Comparison of ENCODE assay signal across 2 worm cellular contexts in genomic region chrIV:3874417-3874816, ce11.
TF ChIP-seq lines count a peak whose summit lies in the region.

No protein-coding gene starts in this region.

TF ChIP-seq in whole organism, L1 larva, 84 proteins besides CTCF, POLR2A, EP300 and RAD21 (continued from another document):
- peak; percentile 38 for TF ChIP-seq mep-1 (tag; optimal IDR thresholded peaks at IDR 0.05; lab: Kevin White, UChicago)
- TF ChIP-seq lsy-2 (tag; optimal IDR thresholded peaks at IDR 0.05; lab: Kevin White, UChicago), result peak in 1 of 2 experiments; percentile 39
- no peak for TF ChIP-seq ceh-88 (GFP tag; IDR thresholded peaks at IDR 0.05; lab: Robert Waterston, UW)
- TF ChIP-seq nhr-85 (tag; lab: Kevin White, UChicago), result peak; percentile 56
- no peak for TF ChIP-seq unc-30 (tag; optimal IDR thresholded peaks at IDR 0.05; lab: Kevin White, UChicago)
- peak; percentile 41 for TF ChIP-seq nhr-20 (tag; optimal IDR thresholded peaks at IDR 0.05; lab: Kevin White, UChicago)
- TF ChIP-seq efl-1 (optimal IDR thresholded peaks at IDR 0.05; lab: Kevin White, UChicago), result peak; percentile 34 to 46
- peak in 1 of 2 experiments; percentile 17 for TF ChIP-seq efl-1 (GFP tag; optimal IDR thresholded peaks at IDR 0.05 in 1 of 2; lab: Kevin White, UChicago)
- TF ChIP-seq fkh-10 (GFP tag; optimal IDR thresholded peaks at IDR 0.05; lab: Kevin White, UChicago), result no peak
- TF ChIP-seq ets-5 (GFP tag; IDR thresholded peaks at IDR 0.05; lab: Robert Waterston, UW), result no peak
- TF ChIP-seq pax-3 (tag; optimal IDR thresholded peaks at IDR 0.05; lab: Kevin White, UChicago), result no peak
- TF ChIP-seq F16B12.6 (tag; optimal IDR thresholded peaks at IDR 0.05; lab: Kevin White, UChicago), result no peak
- TF ChIP-seq sup-37 (GFP tag; optimal IDR thresholded peaks at IDR 0.05; lab: Kevin White, UChicago), result no peak
- no peak for TF ChIP-seq sox-4 (tag; optimal IDR thresholded peaks at IDR 0.05; lab: Kevin White, UChicago)
- no peak for TF ChIP-seq nhr-76 (tag; optimal IDR thresholded peaks at IDR 0.05; lab: Kevin White, UChicago)
- TF ChIP-seq vab-15 (tag; optimal IDR thresholded peaks at IDR 0.05; lab: Kevin White, UChicago), result no peak
- no peak for TF ChIP-seq nhr-11 (tag; optimal IDR thresholded peaks at IDR 0.05; lab: Kevin White, UChicago)
- TF ChIP-seq mab-9 (GFP tag; IDR thresholded peaks at IDR 0.05; lab: Robert Waterston, UW), result no peak
- no peak for TF ChIP-seq tbx-2 (tag; optimal IDR thresholded peaks at IDR 0.05; lab: Kevin White, UChicago)
- TF ChIP-seq ceh-8 (GFP tag; optimal IDR thresholded peaks at IDR 0.05; lab: Kevin White, UChicago), result no peak
- no peak for TF ChIP-seq nhr-77 (tag; optimal IDR thresholded peaks at IDR 0.05; lab: Kevin White, UChicago)
- TF ChIP-seq ceh-63 (GFP tag; optimal IDR thresholded peaks at IDR 0.05; lab: Kevin White, UChicago), result no peak
- no peak for TF ChIP-seq egl-27 (tag; optimal IDR thresholded peaks at IDR 0.05; lab: Kevin White, UChicago)
- peak; percentile 14 for TF ChIP-seq rnt-1 (tag; optimal IDR thresholded peaks at IDR 0.05; lab: Kevin White, UChicago)
- no peak for TF ChIP-seq unc-62 (GFP tag; optimal IDR thresholded peaks at IDR 0.05; lab: Kevin White, UChicago)
- no peak for TF ChIP-seq egl-13 (tag; optimal IDR thresholded peaks at IDR 0.05; lab: Kevin White, UChicago)
- TF ChIP-seq zag-1 (tag; optimal IDR thresholded peaks at IDR 0.05; lab: Kevin White, UChicago), result no peak
- TF ChIP-seq jun-1 (tag; optimal IDR thresholded peaks at IDR 0.05; lab: Kevin White, UChicago), result no peak
- TF ChIP-seq lin-15B (tag; optimal IDR thresholded peaks at IDR 0.05; lab: Kevin White, UChicago), result peak; percentile 9
- no peak for TF ChIP-seq xbp-1 (tag; optimal IDR thresholded peaks at IDR 0.05; lab: Kevin White, UChicago)
- TF ChIP-seq ztf-11 (tag; optimal IDR thresholded peaks at IDR 0.05; lab: Kevin White, UChicago), result no peak
- no peak for TF ChIP-seq isw-1 (GFP tag; IDR thresholded peaks at IDR 0.05; lab: Robert Waterston, UW)
- TF ChIP-seq blmp-1 (tag; optimal IDR thresholded peaks at IDR 0.05; lab: Kevin White, UChicago), result peak; percentile 31
- no peak for TF ChIP-seq C16A3.4 (tag; optimal IDR thresholded peaks at IDR 0.05; lab: Kevin White, UChicago)
- no peak for TF ChIP-seq unc-98 (GFP tag; IDR thresholded peaks at IDR 0.05; lab: Robert Waterston, UW)
- TF ChIP-seq lin-14 (GFP tag; optimal IDR thresholded peaks at IDR 0.05; lab: Kevin White, UChicago), result peak; percentile 77
- peak; percentile 68 for TF ChIP-seq ama-1 (optimal IDR thresholded peaks at IDR 0.05; lab: Kevin White, UChicago)
- TF ChIP-seq nhr-84 (tag; optimal IDR thresholded peaks at IDR 0.05; lab: Kevin White, UChicago), result no peak
- TF ChIP-seq snu-23 (GFP tag; optimal IDR thresholded peaks at IDR 0.05; lab: Kevin White, UChicago), result peak; percentile 47
- no peak for TF ChIP-seq skn-1 (tag; optimal IDR thresholded peaks at IDR 0.05; lab: Kevin White, UChicago)
- TF ChIP-seq snpc-4 (tag; optimal IDR thresholded peaks at IDR 0.05; lab: Kevin White, UChicago), result no peak
- no peak for TF ChIP-seq aha-1 (tag; optimal IDR thresholded peaks at IDR 0.05; lab: Kevin White, UChicago)
- TF ChIP-seq ceh-82 (tag; optimal IDR thresholded peaks at IDR 0.05; lab: Kevin White, UChicago), result peak in 1 of 3 experiments; percentile 10
- no peak for TF ChIP-seq pag-3 (tag; optimal IDR thresholded peaks at IDR 0.05; lab: Kevin White, UChicago; ENCODE audit: borderline replicate concordance, insufficient read depth)
- TF ChIP-seq dsc-1 (tag; optimal IDR thresholded peaks at IDR 0.05; lab: Kevin White, UChicago), result no peak
- no peak for TF ChIP-seq tlp-1 (tag; optimal IDR thresholded peaks at IDR 0.05; lab: Kevin White, UChicago)

TF ChIP-seq in whole organism, L4 larva, 104 proteins besides CTCF, POLR2A, EP300 and RAD21 (continued from another document):
- TF ChIP-seq Y105C5A.15 (GFP tag; IDR thresholded peaks at IDR 0.05; lab: Robert Waterston, UW), result no peak
- no peak for TF ChIP-seq zip-11 (GFP tag; IDR thresholded peaks at IDR 0.05; lab: Robert Waterston, UW)
- TF ChIP-seq tag-97 (GFP tag; IDR thresholded peaks at IDR 0.05; lab: Robert Waterston, UW), result no peak
- TF ChIP-seq attf-4 (tag; optimal IDR thresholded peaks at IDR 0.05; lab: Kevin White, UChicago), result no peak
- TF ChIP-seq sdz-12 (GFP tag; optimal IDR thresholded peaks at IDR 0.05; lab: Kevin White, UChicago), result no peak
- no peak for TF ChIP-seq pqm-1 (tag; optimal IDR thresholded peaks at IDR 0.05; lab: Kevin White, UChicago)
- no peak for TF ChIP-seq nhr-42 (GFP tag; IDR thresholded peaks at IDR 0.05; lab: Robert Waterston, UW)
- no peak for TF ChIP-seq F10B5.3 (tag; optimal IDR thresholded peaks at IDR 0.05; lab: Kevin White, UChicago)
- no peak for TF ChIP-seq Y48G9A.11 (GFP tag; IDR thresholded peaks at IDR 0.05; lab: Robert Waterston, UW)
- no peak for TF ChIP-seq ztf-11 (tag; optimal IDR thresholded peaks at IDR 0.05; lab: Kevin White, UChicago)
- no peak for TF ChIP-seq spr-3 (GFP tag; optimal IDR thresholded peaks at IDR 0.05; lab: Kevin White, UChicago)
- TF ChIP-seq nhr-237 (tag; optimal IDR thresholded peaks at IDR 0.05; lab: Kevin White, UChicago), result no peak
- no peak for TF ChIP-seq zag-1 (tag; optimal IDR thresholded peaks at IDR 0.05; lab: Kevin White, UChicago)
- TF ChIP-seq lim-7 (GFP tag; IDR thresholded peaks at IDR 0.05; lab: Robert Waterston, UW), result no peak
- no peak for TF ChIP-seq lin-29 (GFP tag; IDR thresholded peaks at IDR 0.05; lab: Robert Waterston, UW)
- TF ChIP-seq mxl-2 (GFP tag; conservative IDR thresholded peaks at IDR 0.05; lab: Robert Waterston, UW), result no peak
- no peak for TF ChIP-seq ces-1 (GFP tag; optimal IDR thresholded peaks at IDR 0.05; lab: Kevin White, UChicago)
- TF ChIP-seq lin-39 (tag; optimal IDR thresholded peaks at IDR 0.05; lab: Kevin White, UChicago), result no peak
- TF ChIP-seq dve-1 (tag; optimal IDR thresholded peaks at IDR 0.05; lab: Kevin White, UChicago; ENCODE audit: insufficient read depth), result peak; percentile 51
- TF ChIP-seq nhr-48 (tag; optimal IDR thresholded peaks at IDR 0.05; lab: Kevin White, UChicago), result no peak
- no peak for TF ChIP-seq T20F7.1 (GFP tag; optimal IDR thresholded peaks at IDR 0.05; lab: Kevin White, UChicago)
- TF ChIP-seq nhr-28 (tag; optimal IDR thresholded peaks at IDR 0.05; lab: Kevin White, UChicago), result peak; percentile 67
- TF ChIP-seq duxl-1 (tag; optimal IDR thresholded peaks at IDR 0.05; lab: Kevin White, UChicago; ENCODE audit: poor library complexity), result no peak
- no peak for TF ChIP-seq ceh-82 (tag; optimal IDR thresholded peaks at IDR 0.05; lab: Kevin White, UChicago)
- no peak for TF ChIP-seq fos-1 (tag; optimal IDR thresholded peaks at IDR 0.05; lab: Kevin White, UChicago)
- TF ChIP-seq tra-1 (GFP tag; IDR thresholded peaks at IDR 0.05; lab: Robert Waterston, UW), result no peak
- TF ChIP-seq pha-4 (GFP tag; IDR thresholded peaks at IDR 0.05; lab: Robert Waterston, UW), result no peak
- TF ChIP-seq pha-4 (tag; optimal IDR thresholded peaks at IDR 0.05; lab: Kevin White, UChicago), result peak; percentile 7
- TF ChIP-seq ama-1 (optimal IDR thresholded peaks at IDR 0.05; lab: Kevin White, UChicago), result peak; percentile 97
- TF ChIP-seq madf-5 (GFP tag; IDR thresholded peaks at IDR 0.05; lab: Robert Waterston, UW), result no peak
- TF ChIP-seq lir-3 (tag; optimal IDR thresholded peaks at IDR 0.05; lab: Kevin White, UChicago), result no peak
- no peak for TF ChIP-seq spr-1 (tag; optimal IDR thresholded peaks at IDR 0.05; lab: Kevin White, UChicago)
- TF ChIP-seq ceh-44 (GFP tag; IDR thresholded peaks at IDR 0.05; lab: Robert Waterston, UW), result no peak
- TF ChIP-seq mdt-29 (GFP tag; IDR thresholded peaks at IDR 0.05; lab: Robert Waterston, UW), result no peak
- TF ChIP-seq Y75B8A.6 (GFP tag; IDR thresholded peaks at IDR 0.05; lab: Robert Waterston, UW), result no peak
